Worm (Caenorhabditis elegans) whole organism, L3 larva: Measurements from ENCODE around the gene T26H8.4.

ENCODE experiments used
- ZK546.5 ChIP-seq: sonication (generic microtip); optimal IDR thresholded peaks from 2 replicates; lab custom pipeline; 2017; ENCODE audit warnings: missing biosample characterization, missing genetic modification characterization
- egl-27 ChIP-seq: sonication (generic microtip); optimal IDR thresholded peaks from 4 replicates; lab custom pipeline; 2017; ENCODE audit warnings: missing biosample characterization, missing genetic modification reagents, missing genetic modification characterization
- elt-1 ChIP-seq: fragments of 150-350 bp; optimal IDR thresholded peaks from 2 replicates; lab custom pipeline; 2014; ENCODE audit warnings: missing biosample characterization, missing genetic modification characterization
- skn-1 ChIP-seq: fragments of 150-350 bp; optimal IDR thresholded peaks from 2 replicates; lab custom pipeline; 2014; ENCODE audit warnings: missing biosample characterization, missing genetic modification characterization

- no peak for TF ChIP-seq elt-1 (tag; lab: Kevin White, UChicago)
- TF ChIP-seq ZK546.5 (tag; lab: Kevin White, UChicago) = no peak
- TF ChIP-seq skn-1 = no peak
- no peak for TF ChIP-seq egl-27 (tag; lab: Kevin White, UChicago)
Measured at ce11 chrV:15332851-15333250, 26.2 kb upstream of the T26H8.4 start, which contains the start of gene srw-113.
